Worm (Caenorhabditis elegans) whole organism, L2 larva: ENCODE results near the gene dpy-30.

Experiments used
- alr-1 ChIP-seq: fragments of 150-350 bp; optimal IDR thresholded peaks from 2 replicates; lab custom pipeline; 2014; ENCODE audit warnings: missing biosample characterization, missing genetic modification characterization
- blmp-1 ChIP-seq: sonication (generic microtip); optimal IDR thresholded peaks from 2 replicates; lab custom pipeline; 2017; ENCODE audit warnings: missing genetic modification characterization, mild to moderate bottlenecking, missing compliant biosample characterization, antibody characterized with exemption, moderate library complexity; ENCODE audit not compliant: insufficient read depth
- ceh-16 ChIP-seq: fragments of 150-350 bp; optimal IDR thresholded peaks from 2 replicates; lab custom pipeline; 2014; ENCODE audit warnings: missing biosample characterization, missing genetic modification characterization
- ceh-82 ChIP-seq: fragments of 150-350 bp; optimal IDR thresholded peaks from 2 replicates; lab custom pipeline; 2014; ENCODE audit warnings: missing biosample characterization, missing genetic modification characterization
- dmd-4 ChIP-seq: sonication (generic microtip); optimal IDR thresholded peaks from 2 replicates; lab custom pipeline; 2017; ENCODE audit warnings: missing biosample characterization, missing genetic modification characterization
- elt-3 ChIP-seq: sonication (generic microtip); optimal IDR thresholded peaks from 2 replicates; lab custom pipeline; 2017; ENCODE audit warnings: missing biosample characterization, missing genetic modification characterization
- fos-1 ChIP-seq: fragments of 150-350 bp; optimal IDR thresholded peaks from 2 replicates; lab custom pipeline; 2014; ENCODE audit warnings: missing biosample characterization, missing genetic modification characterization
- nhr-11 ChIP-seq: fragments of 150-350 bp; optimal IDR thresholded peaks from 2 replicates; lab custom pipeline; 2014; ENCODE audit warnings: missing biosample characterization, missing genetic modification characterization
- nhr-237 ChIP-seq: fragments of 150-350 bp; optimal IDR thresholded peaks from 2 replicates; lab custom pipeline; 2014; ENCODE audit warnings: missing biosample characterization, missing genetic modification characterization
- nhr-77 ChIP-seq: fragments of 150-350 bp; optimal IDR thresholded peaks from 2 replicates; lab custom pipeline; 2014; ENCODE audit warnings: missing biosample characterization, missing genetic modification characterization
- peb-1 ChIP-seq: fragments of 150-350 bp; optimal IDR thresholded peaks from 2 replicates; lab custom pipeline; 2014; ENCODE audit warnings: missing biosample characterization, missing genetic modification characterization
- snpc-4 ChIP-seq: fragments of 150-350 bp; optimal IDR thresholded peaks from 2 replicates; lab custom pipeline; 2014; ENCODE audit warnings: missing biosample characterization, missing genetic modification characterization
- unc-62 ChIP-seq: fragments of 150-350 bp; optimal IDR thresholded peaks from 2 replicates; lab custom pipeline; 2014; ENCODE audit warnings: missing biosample characterization, missing genetic modification reagents, missing genetic modification characterization
- ztf-11 ChIP-seq: sonication (generic microtip); optimal IDR thresholded peaks from 2 replicates; lab custom pipeline; 2017; ENCODE audit warnings: missing biosample characterization, missing genetic modification characterization

DNA sequence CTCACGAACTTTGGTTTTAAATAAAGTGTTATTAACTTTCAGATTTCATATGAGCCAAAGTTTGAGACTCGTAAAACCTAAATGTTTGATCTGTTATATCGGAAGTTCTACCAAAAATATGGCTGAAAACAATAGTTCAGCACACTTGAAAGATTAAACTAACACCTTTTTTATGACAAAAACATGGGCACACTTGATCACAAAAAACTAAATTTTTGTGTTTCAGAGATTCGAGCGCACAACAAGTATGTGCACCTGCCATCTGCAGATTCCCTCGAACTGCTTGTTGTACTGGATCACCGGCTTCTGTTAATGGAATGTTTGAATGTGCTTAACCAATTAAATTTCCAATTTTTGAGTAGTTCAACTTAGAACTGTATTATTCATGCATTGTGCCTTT, 37.5 kb upstream of the dpy-30 start:
- TF ChIP-seq ztf-11 (tag; lab: Kevin White, UChicago) = no peak
- no peak for TF ChIP-seq nhr-237
- TF ChIP-seq dmd-4 (tag; lab: Kevin White, UChicago) = no peak
- no peak for TF ChIP-seq fos-1
- no peak for TF ChIP-seq nhr-77 (tag; lab: Kevin White, UChicago)
- TF ChIP-seq elt-3 (tag; lab: Kevin White, UChicago) = no peak
- TF ChIP-seq blmp-1 = no peak
- TF ChIP-seq unc-62 = no peak
- no peak for TF ChIP-seq ceh-82 (tag; lab: Kevin White, UChicago)
- no peak for TF ChIP-seq ceh-16 (tag; lab: Kevin White, UChicago)
- TF ChIP-seq alr-1 (tag; lab: Kevin White, UChicago) = no peak
- no peak for TF ChIP-seq snpc-4 (tag; lab: Kevin White, UChicago)
- TF ChIP-seq peb-1 = no peak
- no peak for TF ChIP-seq nhr-11
